Fruit fly (Drosophila melanogaster) whole organism, embryonic: ENCODE measurements around the gene CG9577.

Experiments
- Atf6 ChIP-seq: fragments of 200-800 bp; sonication (Bioruptor generic); IDR thresholded peaks from 2 replicates; pipeline ENCODE4 v1.3.6; 2022; ENCODE audit warnings: missing biosample characterization, missing genetic modification characterization
- Bgb ChIP-seq: fragments of 200-800 bp; sonication (Bioruptor generic); IDR thresholded peaks from 2 replicates; pipeline ENCODE4 v1.3.6; 2022; ENCODE audit warnings: missing biosample characterization, missing genetic modification characterization; ENCODE audit not compliant: partially characterized antibody
- CG11456 ChIP-seq: fragments of 200-800 bp; sonication (Bioruptor generic); IDR thresholded peaks from 3 replicates; pipeline ENCODE4 v1.3.6; 2022; ENCODE audit warnings: missing biosample characterization, missing genetic modification characterization
- CG12659 ChIP-seq: fragments of 200-800 bp; sonication (Bioruptor generic); optimal IDR thresholded peaks from 3 replicates; lab custom pipeline; 2017; ENCODE audit warnings: mild to moderate bottlenecking, missing biosample characterization, missing genetic modification reagents, missing genetic modification characterization
- CG13424 ChIP-seq: fragments of 200-800 bp; sonication (Bioruptor generic); optimal IDR thresholded peaks from 2 replicates; lab custom pipeline; 2019; ENCODE audit warnings: missing biosample characterization, mild to moderate bottlenecking, missing genetic modification characterization, moderate library complexity
- CG13624 ChIP-seq: fragments of 200-800 bp; sonication (Bioruptor generic); optimal IDR thresholded peaks from 2 replicates; lab custom pipeline; 2016; ENCODE audit warnings: missing biosample characterization, missing genetic modification characterization
- CG14667 ChIP-seq: fragments of 200-800 bp; sonication (Bioruptor generic); IDR thresholded peaks from 2 replicates; pipeline ENCODE4 v1.3.6; 2022; ENCODE audit warnings: missing biosample characterization, missing genetic modification characterization
- CG15514 ChIP-seq: fragments of 200-800 bp; sonication (Bioruptor generic); optimal IDR thresholded peaks from 3 replicates; lab custom pipeline; 2017; ENCODE audit warnings: missing biosample characterization, missing genetic modification characterization, mild to moderate bottlenecking, moderate library complexity, missing genetic modification reagents
- CG1647 ChIP-seq: fragments of 200-800 bp; sonication (Bioruptor generic); optimal IDR thresholded peaks from 3 replicates; lab custom pipeline; 2016; ENCODE audit warnings: missing biosample characterization, missing genetic modification characterization
- CG17912 ChIP-seq: fragments of 200-800 bp; sonication (Bioruptor generic); optimal IDR thresholded peaks from 2 replicates; lab custom pipeline; 2018; ENCODE audit warnings: missing biosample characterization, mild to moderate bottlenecking, missing genetic modification characterization
- CG18262 ChIP-seq: fragments of 200-800 bp; optimal IDR thresholded peaks from 3 replicates; lab custom pipeline; 2019; ENCODE audit warnings: missing biosample characterization, mild to moderate bottlenecking, missing genetic modification characterization, moderate library complexity
- CG18764 ChIP-seq: fragments of 200-800 bp; sonication (Bioruptor generic); optimal IDR thresholded peaks from 3 replicates; lab custom pipeline; 2016; ENCODE audit warnings: missing biosample characterization, missing genetic modification characterization
- CG30020 ChIP-seq: fragments of 200-800 bp; optimal IDR thresholded peaks from 2 replicates; lab custom pipeline; 2019; ENCODE audit warnings: missing biosample characterization, mild to moderate bottlenecking, missing genetic modification characterization, moderate library complexity
- CG32772 ChIP-seq: fragments of 200-800 bp; sonication (Bioruptor generic); IDR thresholded peaks from 2 replicates; pipeline ENCODE4 v1.3.6; 2022; ENCODE audit warnings: missing biosample characterization, missing genetic modification characterization
- CG34224 ChIP-seq: fragments of 200-800 bp; sonication (Bioruptor generic); IDR thresholded peaks from 3 replicates; pipeline ENCODE4 v1.3.6; 2022; ENCODE audit warnings: missing biosample characterization, missing genetic modification characterization; ENCODE audit not compliant: partially characterized antibody
- CG3847 ChIP-seq: fragments of 200-800 bp; sonication (Bioruptor generic); IDR thresholded peaks from 2 replicates; pipeline ENCODE4 v1.3.6; 2022; ENCODE audit warnings: missing biosample characterization, missing genetic modification characterization
- CG42726 ChIP-seq: fragments of 200-800 bp; sonication (Bioruptor generic); IDR thresholded peaks from 2 replicates; pipeline ENCODE4 v1.3.6; 2022; ENCODE audit warnings: missing biosample characterization, missing genetic modification characterization; ENCODE audit not compliant: partially characterized antibody
- CG4617 ChIP-seq: fragments of 200-800 bp; sonication (Bioruptor generic); optimal IDR thresholded peaks from 3 replicates; lab custom pipeline; 2016; ENCODE audit warnings: missing biosample characterization, missing genetic modification characterization, borderline replicate concordance
- CG4854 ChIP-seq: fragments of 200-800 bp; sonication (Bioruptor generic); optimal IDR thresholded peaks from 2 replicates; lab custom pipeline; 2016; ENCODE audit warnings: missing biosample characterization, missing genetic modification characterization, inconsistent platforms
- CG7928 ChIP-seq: fragments of 200-800 bp; sonication (Bioruptor generic); optimal IDR thresholded peaks from 2 replicates; lab custom pipeline; 2017; ENCODE audit warnings: missing biosample characterization, mild to moderate bottlenecking, missing genetic modification characterization
- CG8290 ChIP-seq, 3 experiments: fragments of 200-800 bp; sonication (Bioruptor generic); optimal IDR thresholded peaks; 2 replicates each; lab custom pipeline; 2016 to 2019; ENCODE audit warnings: missing biosample characterization in 3 of 3, missing genetic modification characterization in 3 of 3, mild to moderate bottlenecking in 2 of 3, moderate library complexity in 1 of 3
- CG8359 ChIP-seq: fragments of 200-800 bp; sonication (Bioruptor generic); optimal IDR thresholded peaks from 2 replicates; lab custom pipeline; 2017; ENCODE audit warnings: missing biosample characterization, mild to moderate bottlenecking, missing genetic modification characterization, borderline replicate concordance
- D ChIP-seq, 2 experiments: fragments of 200-800 bp in 1 of 2; fragments of >200 bp in 1 of 2; sonication (Bioruptor generic) in 1 of 2; optimal IDR thresholded peaks; 2 replicates in 1 of 2; 3 replicates in 1 of 2; lab custom pipeline; 2017; ENCODE audit warnings: mild to moderate bottlenecking in 1 of 2, missing biosample characterization in 1 of 2, missing genetic modification characterization in 1 of 2, missing genetic modification reagents in 1 of 2
- Doc3 ChIP-seq: fragments of 200-800 bp; sonication (Bioruptor generic); IDR thresholded peaks from 3 replicates; pipeline ENCODE4 v1.3.6; 2022; ENCODE audit warnings: missing biosample characterization, missing genetic modification characterization; ENCODE audit not compliant: partially characterized antibody
- E2f2 ChIP-seq: fragments of 200-800 bp; sonication (Bioruptor generic); IDR thresholded peaks from 2 replicates; pipeline ENCODE4 v1.3.6; 2022; ENCODE audit warnings: missing biosample characterization, missing genetic modification characterization
- Fer1 ChIP-seq: fragments of 200-800 bp; sonication (Bioruptor generic); optimal IDR thresholded peaks from 2 replicates; lab custom pipeline; 2017; ENCODE audit warnings: missing biosample characterization, mild to moderate bottlenecking, missing genetic modification characterization
- Max ChIP-seq: fragments of 200-800 bp; sonication (Bioruptor generic); optimal IDR thresholded peaks from 2 replicates; lab custom pipeline; 2016; ENCODE audit warnings: missing biosample characterization, mild to moderate bottlenecking, missing genetic modification characterization
- Sox100B ChIP-seq: fragments of 200-800 bp; sonication (Bioruptor generic); optimal IDR thresholded peaks from 3 replicates; lab custom pipeline; 2018; ENCODE audit warnings: missing biosample characterization, mild to moderate bottlenecking, missing genetic modification characterization
- Ssrp ChIP-seq: fragments of 200-800 bp; sonication (Bioruptor generic); optimal IDR thresholded peaks from 2 replicates; lab custom pipeline; 2018; ENCODE audit warnings: missing biosample characterization, mild to moderate bottlenecking, missing genetic modification characterization, moderate library complexity
- Tbp ChIP-seq: fragments of >200 bp; optimal IDR thresholded peaks from 2 replicates; lab custom pipeline; 2018; ENCODE audit warnings: missing biosample characterization, missing genetic modification characterization
- amos ChIP-seq: fragments of 200-800 bp; sonication (Bioruptor generic); IDR thresholded peaks from 2 replicates; pipeline ENCODE4 v1.3.6; 2022; ENCODE audit warnings: missing biosample characterization, missing genetic modification characterization; ENCODE audit not compliant: partially characterized antibody
- bbx ChIP-seq: fragments of 200-800 bp; sonication (Bioruptor generic); IDR thresholded peaks from 2 replicates; pipeline ENCODE4 v1.3.6; 2022; ENCODE audit warnings: missing biosample characterization, missing genetic modification characterization; ENCODE audit not compliant: partially characterized antibody
- cad ChIP-seq: fragments of >200 bp; optimal IDR thresholded peaks from 2 replicates; lab custom pipeline; 2017; ENCODE audit warnings: missing biosample characterization, missing genetic modification characterization
- cas ChIP-seq: fragments of 200-800 bp; sonication (Bioruptor generic); IDR thresholded peaks from 2 replicates; pipeline ENCODE4 v1.3.6; 2022; ENCODE audit warnings: missing biosample characterization, missing genetic modification characterization
- crol ChIP-seq: fragments of 200-800 bp; sonication (Bioruptor generic); IDR thresholded peaks from 2 replicates; pipeline ENCODE4 v1.3.6; 2022; ENCODE audit warnings: missing biosample characterization, missing genetic modification characterization
- hb ChIP-seq: fragments of 200-800 bp; sonication (Bioruptor generic); IDR thresholded peaks from 3 replicates; pipeline ENCODE4 v1.3.6; 2022; ENCODE audit warnings: missing biosample characterization, missing genetic modification characterization; ENCODE audit not compliant: partially characterized antibody
- hbn ChIP-seq: fragments of 200-800 bp; sonication (Bioruptor generic); IDR thresholded peaks from 2 replicates; pipeline ENCODE4 v1.3.6; 2022; ENCODE audit warnings: missing biosample characterization, missing genetic modification characterization; ENCODE audit not compliant: partially characterized antibody
- lab ChIP-seq: fragments of 200-800 bp; sonication (Bioruptor generic); optimal IDR thresholded peaks from 3 replicates; lab custom pipeline; 2017; ENCODE audit warnings: missing biosample characterization, missing genetic modification characterization, mild to moderate bottlenecking, moderate library complexity, missing genetic modification reagents
- maf-S ChIP-seq: fragments of 200-800 bp; sonication (Bioruptor generic); optimal IDR thresholded peaks from 2 replicates; lab custom pipeline; 2016; ENCODE audit warnings: missing biosample characterization, missing genetic modification characterization
- mam ChIP-seq: fragments of 200-800 bp; sonication (Bioruptor generic); optimal IDR thresholded peaks from 3 replicates; lab custom pipeline; 2016; ENCODE audit warnings: missing biosample characterization, missing genetic modification characterization
- pho ChIP-seq: fragments of 200-800 bp; sonication (Bioruptor generic); optimal IDR thresholded peaks from 2 replicates; lab custom pipeline; 2016; ENCODE audit warnings: missing biosample characterization, missing genetic modification characterization
- row ChIP-seq: fragments of 200-800 bp; sonication (Bioruptor generic); IDR thresholded peaks from 3 replicates; pipeline ENCODE4 v1.3.6; 2022; ENCODE audit warnings: missing biosample characterization, missing genetic modification characterization
- salm ChIP-seq: fragments of 200-800 bp; sonication (Bioruptor generic); optimal IDR thresholded peaks from 2 replicates; lab custom pipeline; 2018; ENCODE audit warnings: missing biosample characterization, mild to moderate bottlenecking, missing genetic modification characterization
- schlank ChIP-seq: fragments of 200-800 bp; sonication (Bioruptor generic); optimal IDR thresholded peaks from 2 replicates; lab custom pipeline; 2018; ENCODE audit warnings: missing biosample characterization, mild to moderate bottlenecking, missing genetic modification characterization
- tna ChIP-seq: fragments of 200-800 bp; sonication (Bioruptor generic); IDR thresholded peaks from 2 replicates; pipeline ENCODE4 v1.3.6; 2022; ENCODE audit warnings: missing biosample characterization, missing genetic modification characterization; ENCODE audit not compliant: partially characterized antibody
- unpg ChIP-seq: fragments of 200-800 bp; sonication (Bioruptor generic); optimal IDR thresholded peaks from 3 replicates; lab custom pipeline; 2018; ENCODE audit warnings: missing biosample characterization, mild to moderate bottlenecking, missing genetic modification characterization, moderate library complexity
- vnd ChIP-seq: fragments of 200-800 bp; sonication (Bioruptor generic); IDR thresholded peaks from 3 replicates; pipeline ENCODE4 v1.3.6; 2022; ENCODE audit warnings: missing biosample characterization, missing genetic modification characterization; ENCODE audit not compliant: partially characterized antibody
- zen2 ChIP-seq: fragments of 200-800 bp; sonication (Bioruptor generic); IDR thresholded peaks from 3 replicates; pipeline ENCODE4 v1.3.6; 2022; ENCODE audit warnings: missing biosample characterization, missing genetic modification characterization; ENCODE audit not compliant: partially characterized antibody

CG9577 gene

dm6 chrX:20169898-20170297 lies 3.4 kb downstream of the CG9577 start, which contains the start of the genes CG9581 and CG9578 (continued):
- TF ChIP-seq Fer1 (GFP tag; lab: Kevin White, UChicago) (no peak), CG3847 (GFP tag; lab: Robert Waterston, UW) (0 out of 2 replicates have a peak, but pooled peaks have one; percentile 28), mam (GFP tag; lab: Kevin White, UChicago) (no peak), CG17912 (no peak), CG7928 (GFP tag; lab: Kevin White, UChicago) (peak; percentile 22), hbn (GFP tag; lab: Robert Waterston, UW) (peak; percentile 67), amos (GFP tag; lab: Robert Waterston, UW) (peak; percentile 63), E2f2 (GFP tag; lab: Robert Waterston, UW) (peak; percentile 90), CG12659 (peak; percentile 16), Bgb (peak; percentile 35; the same call in 1 of the 2 replicates), CG34224 (GFP tag; lab: Robert Waterston, UW) (peak; percentile 82; the same call in 2 of the 3 replicates), lab (GFP tag; lab: Kevin White, UChicago) (no peak), CG18764 (GFP tag; lab: Kevin White, UChicago) (no peak), maf-S (no peak), vnd (GFP tag; lab: Robert Waterston, UW) (peak; percentile 81), schlank (tag; lab: Kevin White, UChicago) (no peak), CG18262 (tag; lab: Kevin White, UChicago) (no peak), D (optimal IDR thresholded peaks at IDR 0.05; lab: Kevin White, UChicago) (no peak), D (GFP tag; optimal IDR thresholded peaks at IDR 0.05; lab: Kevin White, UChicago) (no peak), CG14667 (GFP tag; lab: Robert Waterston, UW) (no peak), cad (no peak), CG30020 (tag; lab: Kevin White, UChicago) (peak; percentile 54), tna (GFP tag; lab: Robert Waterston, UW) (peak; percentile 54; the same call in 1 of the 2 replicates), CG15514 (GFP tag; lab: Kevin White, UChicago) (peak; percentile 5), hb (GFP tag; lab: Robert Waterston, UW) (peak; percentile 71; the same call in 2 of the 3 replicates), CG1647 (GFP tag; lab: Kevin White, UChicago) (no peak), crol (GFP tag; lab: Robert Waterston, UW) (no peak), Ssrp (no peak), CG8290 (GFP tag; optimal IDR thresholded peaks at IDR 0.05; lab: Kevin White, UChicago) (no peak), CG8290 (tag; optimal IDR thresholded peaks at IDR 0.05; lab: Kevin White, UChicago) (no peak), Sox100B (GFP tag; lab: Kevin White, UChicago) (no peak), CG13624 (GFP tag; lab: Kevin White, UChicago) (no peak), CG4617 (GFP tag; lab: Kevin White, UChicago) (peak; percentile 26), CG32772 (GFP tag; lab: Robert Waterston, UW) (no peak), unpg (GFP tag; lab: Kevin White, UChicago) (no peak), bbx (peak; percentile 48), Max (GFP tag; lab: Kevin White, UChicago) (no peak), Atf6 (GFP tag; lab: Robert Waterston, UW) (no peak), CG8359 (GFP tag; lab: Kevin White, UChicago) (no peak), CG4854 (GFP tag; lab: Kevin White, UChicago) (no peak), CG11456 (no peak), CG42726 (GFP tag; lab: Robert Waterston, UW) (0 out of 2 replicates have a peak, but pooled peaks have one; percentile 33), CG13424 (tag; lab: Kevin White, UChicago) (no peak), pho (GFP tag; lab: Kevin White, UChicago) (no peak), Tbp (GFP tag; lab: Kevin White, UChicago) (no peak), Doc3 (GFP tag; lab: Robert Waterston, UW) (peak; percentile 77), row (GFP tag; lab: Robert Waterston, UW) (peak; percentile 52; the same call in 1 of the 3 replicates), salm (tag; lab: Kevin White, UChicago) (no peak), zen2 (GFP tag; lab: Robert Waterston, UW) (peak; percentile 48; the same call in 1 of the 3 replicates), cas (GFP tag; lab: Robert Waterston, UW) (no peak)
